Fruit fly (Drosophila melanogaster): ENCODE data around the gene Tbc1d8-9.
A peak's percentile ranks its signal among the peaks of the same experiment; 100 is the strongest.

Gene Tbc1d8-9

dm6 chr3L:21334999-21335631 is 8.4 kb downstream of the Tbc1d8-9 start, which contains the start of gene Tsr1 (continued):
- no peak for TF ChIP-seq CG2202 (tag; optimal IDR thresholded peaks at IDR 0.05)
- no peak for TF ChIP-seq CG6654 (GFP tag; optimal IDR thresholded peaks at IDR 0.05)
- TF ChIP-seq CG18262 (tag; optimal IDR thresholded peaks at IDR 0.05) = no peak
- TF ChIP-seq CG15073 (GFP tag; optimal IDR thresholded peaks at IDR 0.05) = no peak
- TF ChIP-seq Scr (GFP tag; IDR thresholded peaks at IDR 0.05; ENCODE audit: partially characterized antibody) = peak; percentile 89
- TF ChIP-seq Dref (GFP tag; IDR thresholded peaks at IDR 0.05) = peak; percentile 80
- TF ChIP-seq Dll (GFP tag; IDR thresholded peaks at IDR 0.05; ENCODE audit: partially characterized antibody) = peak; percentile 88
- no peak for TF ChIP-seq CG6175 (GFP tag; IDR thresholded peaks at IDR 0.05)
- peak; percentile 54 for TF ChIP-seq CG15514 (GFP tag; optimal IDR thresholded peaks at IDR 0.05)
- no peak for TF ChIP-seq CG3838 (GFP tag; optimal IDR thresholded peaks at IDR 0.05)
- TF ChIP-seq mld (GFP tag; IDR thresholded peaks at IDR 0.05; ENCODE audit: partially characterized antibody) = peak; percentile 82
- TF ChIP-seq da (GFP tag; optimal IDR thresholded peaks at IDR 0.05) = no peak
- no peak for TF ChIP-seq Drgx (GFP tag; IDR thresholded peaks at IDR 0.05)
- no peak for TF ChIP-seq D19B (GFP tag; optimal IDR thresholded peaks at IDR 0.05)
- no peak for TF ChIP-seq CG15601 (tag; optimal IDR thresholded peaks at IDR 0.05)
- TF ChIP-seq unc-4 (GFP tag; IDR thresholded peaks at IDR 0.05; ENCODE audit: partially characterized antibody) = peak; percentile 90
- TF ChIP-seq bbx (GFP tag; IDR thresholded peaks at IDR 0.05; ENCODE audit: partially characterized antibody) = peak; percentile 92
- no peak for TF ChIP-seq Hmr (GFP tag; optimal IDR thresholded peaks at IDR 0.05)
- TF ChIP-seq btn (GFP tag; optimal IDR thresholded peaks at IDR 0.05) = no peak
- no peak for TF ChIP-seq Ets65A (GFP tag)
- TF ChIP-seq Xrp1 (GFP tag; IDR thresholded peaks at IDR 0.05) = no peak
- no peak for TF ChIP-seq CG1529 (GFP tag; optimal IDR thresholded peaks at IDR 0.05)
- no peak for TF ChIP-seq CG1647 (GFP tag; optimal IDR thresholded peaks at IDR 0.05)
- peak; percentile 94 for TF ChIP-seq CG34224 (GFP tag; IDR thresholded peaks at IDR 0.05; ENCODE audit: partially characterized antibody)
- TF ChIP-seq CG17802 (tag; optimal IDR thresholded peaks at IDR 0.05) = no peak
- TF ChIP-seq H15 (GFP tag; IDR thresholded peaks at IDR 0.05) = no peak
- no peak for TF ChIP-seq HmgD (GFP tag; optimal IDR thresholded peaks at IDR 0.05)
- TF ChIP-seq unpg (GFP tag; optimal IDR thresholded peaks at IDR 0.05) = no peak
- TF ChIP-seq Lim3 (GFP tag; IDR thresholded peaks at IDR 0.05) = no peak
- no peak for TF ChIP-seq CG32772 (GFP tag; IDR thresholded peaks at IDR 0.05)
- TF ChIP-seq repo (GFP tag; optimal IDR thresholded peaks at IDR 0.05) = no peak
- no peak for TF ChIP-seq nau (GFP tag; optimal IDR thresholded peaks at IDR 0.05)
- no peak for TF ChIP-seq ftz-f1 (GFP tag; optimal IDR thresholded peaks at IDR 0.05)
- peak; percentile 70 for TF ChIP-seq inv (GFP tag; IDR thresholded peaks at IDR 0.05; ENCODE audit: partially characterized antibody)
- TF ChIP-seq CG6689 (GFP tag; IDR thresholded peaks at IDR 0.05) = no peak
- peak; percentile 19 for TF ChIP-seq gfzf (GFP tag; optimal IDR thresholded peaks at IDR 0.05)
- TF ChIP-seq CG13287 (GFP tag; IDR thresholded peaks at IDR 0.05; ENCODE audit: partially characterized antibody) = peak; percentile 94
- no peak for TF ChIP-seq trh (GFP tag; optimal IDR thresholded peaks at IDR 0.05)
- peak; percentile 12 for TF ChIP-seq CTCF (GFP tag; optimal IDR thresholded peaks at IDR 0.05)
- TF ChIP-seq CG7963 (GFP tag; IDR thresholded peaks at IDR 0.05; ENCODE audit: partially characterized antibody) = peak; percentile 83
- no peak for TF ChIP-seq kay (GFP tag; optimal IDR thresholded peaks at IDR 0.05)
- no peak for TF ChIP-seq fru (optimal IDR thresholded peaks at IDR 0.05)
- TF ChIP-seq MBD-R2 (GFP tag; IDR thresholded peaks at IDR 0.05) = peak; percentile 47
- TF ChIP-seq CG32532 (GFP tag; IDR thresholded peaks at IDR 0.05) = no peak
- peak; percentile 59 for TF ChIP-seq CG2712 (tag; optimal IDR thresholded peaks at IDR 0.05)
- no peak for TF ChIP-seq Eip74EF (GFP tag; optimal IDR thresholded peaks at IDR 0.05)
- no peak for TF ChIP-seq pros (GFP tag; optimal IDR thresholded peaks at IDR 0.05)
- TF ChIP-seq trem (tag; optimal IDR thresholded peaks at IDR 0.05) = peak; percentile 47
- TF ChIP-seq fd102C (GFP tag; optimal IDR thresholded peaks at IDR 0.05) = no peak
- peak; percentile 69 for TF ChIP-seq CG14860 (GFP tag; IDR thresholded peaks at IDR 0.05; ENCODE audit: partially characterized antibody)
